Fruit fly (Drosophila melanogaster) whole organism, embryonic: ENCODE data around the gene Ror.
A peak's percentile ranks its signal among the peaks of the same experiment; 100 is the strongest.

Source experiments
- Bdp1 ChIP-seq: fragments of 200-800 bp; sonication (Bioruptor generic); optimal IDR thresholded peaks from 3 replicates; lab custom pipeline; 2016; ENCODE audit warnings: missing biosample characterization, missing genetic modification characterization
- BtbVII ChIP-seq: fragments of 200-800 bp; sonication (Bioruptor generic); optimal IDR thresholded peaks from 3 replicates; lab custom pipeline; 2017; ENCODE audit warnings: missing biosample characterization, mild to moderate bottlenecking, missing genetic modification characterization
- CG10366 ChIP-seq: fragments of 200-800 bp; sonication (Bioruptor generic); IDR thresholded peaks from 2 replicates; pipeline ENCODE4 v1.3.6; 2022; ENCODE audit warnings: missing biosample characterization, missing genetic modification characterization
- CG12299 ChIP-seq: fragments of 200-800 bp; sonication (Bioruptor generic); optimal IDR thresholded peaks from 2 replicates; lab custom pipeline; 2018; ENCODE audit warnings: missing biosample characterization, mild to moderate bottlenecking, missing genetic modification characterization
- CG13123 ChIP-seq: fragments of 200-800 bp; sonication (Bioruptor generic); optimal IDR thresholded peaks from 2 replicates; lab custom pipeline; 2016; ENCODE audit warnings: missing biosample characterization, missing genetic modification characterization
- CG13624 ChIP-seq: fragments of 200-800 bp; sonication (Bioruptor generic); optimal IDR thresholded peaks from 2 replicates; lab custom pipeline; 2016; ENCODE audit warnings: missing biosample characterization, missing genetic modification characterization
- CG14710 ChIP-seq: fragments of 200-800 bp; sonication (Bioruptor generic); optimal IDR thresholded peaks from 3 replicates; lab custom pipeline; 2019; ENCODE audit warnings: missing biosample characterization, mild to moderate bottlenecking, missing genetic modification characterization, moderate library complexity
- CG14860 ChIP-seq: fragments of 200-800 bp; sonication (Bioruptor generic); IDR thresholded peaks from 3 replicates; pipeline ENCODE4 v1.3.6; 2022; ENCODE audit warnings: missing biosample characterization, missing genetic modification characterization; ENCODE audit not compliant: partially characterized antibody
- CG1529 ChIP-seq: fragments of 200-800 bp; sonication (Bioruptor generic); optimal IDR thresholded peaks from 3 replicates; lab custom pipeline; 2018; ENCODE audit warnings: missing biosample characterization, missing genetic modification characterization
- CG17186 ChIP-seq: fragments of 200-800 bp; sonication (Bioruptor generic); optimal IDR thresholded peaks from 3 replicates; lab custom pipeline; 2017; ENCODE audit warnings: missing biosample characterization, missing genetic modification reagents, missing genetic modification characterization
- CG17359 ChIP-seq: fragments of 200-800 bp; sonication (Bioruptor generic); optimal IDR thresholded peaks from 3 replicates; lab custom pipeline; 2018; ENCODE audit warnings: missing biosample characterization, mild to moderate bottlenecking, missing genetic modification characterization, moderate library complexity
- CG17361 ChIP-seq: fragments of 200-800 bp; sonication (Bioruptor generic); IDR thresholded peaks from 3 replicates; pipeline ENCODE4 v1.3.6; 2022; ENCODE audit warnings: missing biosample characterization, missing genetic modification characterization
- CG17385 ChIP-seq: fragments of 200-800 bp; sonication (Bioruptor generic); optimal IDR thresholded peaks from 3 replicates; lab custom pipeline; 2018; ENCODE audit warnings: missing biosample characterization, mild to moderate bottlenecking, missing genetic modification characterization
- CG2116 ChIP-seq: fragments of 200-800 bp; sonication (Bioruptor generic); optimal IDR thresholded peaks from 3 replicates; lab custom pipeline; 2018; ENCODE audit warnings: missing biosample characterization, mild to moderate bottlenecking, missing genetic modification characterization
- CG30020 ChIP-seq: fragments of 200-800 bp; optimal IDR thresholded peaks from 2 replicates; lab custom pipeline; 2019; ENCODE audit warnings: missing biosample characterization, mild to moderate bottlenecking, missing genetic modification characterization, moderate library complexity
- CG31388 ChIP-seq: fragments of 200-800 bp; sonication (Bioruptor generic); optimal IDR thresholded peaks from 2 replicates; lab custom pipeline; 2016; ENCODE audit warnings: missing biosample characterization, missing genetic modification characterization
- CG32767 ChIP-seq: fragments of 200-800 bp; sonication (Bioruptor generic); IDR thresholded peaks from 2 replicates; pipeline ENCODE4 v1.3.6; 2022; ENCODE audit warnings: missing biosample characterization, missing genetic modification characterization
- CG3838 ChIP-seq: fragments of 200-800 bp; sonication (Bioruptor generic); optimal IDR thresholded peaks from 3 replicates; lab custom pipeline; 2016; ENCODE audit warnings: missing biosample characterization, missing genetic modification characterization
- CG4360 ChIP-seq: fragments of 200-800 bp; sonication (Bioruptor generic); IDR thresholded peaks from 2 replicates; pipeline ENCODE4 v1.3.6; 2022; ENCODE audit warnings: missing biosample characterization, missing genetic modification characterization
- CG4820 ChIP-seq: fragments of 200-800 bp; sonication (Bioruptor generic); optimal IDR thresholded peaks from 3 replicates; lab custom pipeline; 2016; ENCODE audit warnings: missing biosample characterization, missing genetic modification characterization
- CG6175 ChIP-seq: fragments of 200-800 bp; sonication (Bioruptor generic); IDR thresholded peaks from 3 replicates; pipeline ENCODE4 v1.3.6; 2022; ENCODE audit warnings: missing biosample characterization, missing genetic modification characterization
- CG6683 ChIP-seq: fragments of 200-800 bp; sonication (Bioruptor generic); optimal IDR thresholded peaks from 2 replicates; lab custom pipeline; 2017; ENCODE audit warnings: missing biosample characterization, mild to moderate bottlenecking, missing genetic modification characterization, missing genetic modification reagents
- CG7357 ChIP-seq: fragments of 200-800 bp; sonication (Bioruptor generic); IDR thresholded peaks from 3 replicates; pipeline ENCODE4 v1.3.6; 2022; ENCODE audit warnings: missing biosample characterization, missing genetic modification characterization
- Deaf1 ChIP-seq: fragments of 200-800 bp; optimal IDR thresholded peaks from 3 replicates; lab custom pipeline; 2019; ENCODE audit warnings: missing biosample characterization, mild to moderate bottlenecking, missing genetic modification characterization, moderate library complexity
- Dp ChIP-seq: fragments of 200-800 bp; sonication (Bioruptor generic); optimal IDR thresholded peaks from 2 replicates; lab custom pipeline; 2018; ENCODE audit warnings: missing biosample characterization, mild to moderate bottlenecking, missing genetic modification characterization, moderate library complexity
- E2f2 ChIP-seq: fragments of 200-800 bp; sonication (Bioruptor generic); IDR thresholded peaks from 2 replicates; pipeline ENCODE4 v1.3.6; 2022; ENCODE audit warnings: missing biosample characterization, missing genetic modification characterization
- Ets65A ChIP-seq: fragments of 200-800 bp; sonication (Bioruptor generic); peaks from one replicate; lab custom pipeline; 2016; ENCODE audit warnings: missing biosample characterization, missing genetic modification characterization
- HLH54F ChIP-seq: fragments of 200-800 bp; sonication (Bioruptor generic); optimal IDR thresholded peaks from 3 replicates; lab custom pipeline; 2016; ENCODE audit warnings: missing biosample characterization, missing genetic modification characterization
- Hand ChIP-seq: fragments of 200-800 bp; sonication (Bioruptor generic); optimal IDR thresholded peaks from 2 replicates; lab custom pipeline; 2017; ENCODE audit warnings: mild to moderate bottlenecking, missing biosample characterization, missing genetic modification reagents, missing genetic modification characterization
- Hmr ChIP-seq: fragments of 200-800 bp; sonication (Bioruptor generic); optimal IDR thresholded peaks from 3 replicates; lab custom pipeline; 2017; ENCODE audit warnings: mild to moderate bottlenecking, missing biosample characterization, missing genetic modification reagents, missing genetic modification characterization
- Hr51 ChIP-seq, 2 experiments: fragments of 200-800 bp; sonication (Bioruptor generic); optimal IDR thresholded peaks; 2 replicates in 1 of 2; 3 replicates in 1 of 2; lab custom pipeline; 2016 to 2018; ENCODE audit warnings: missing biosample characterization in 2 of 2, missing genetic modification characterization in 2 of 2, mild to moderate bottlenecking in 1 of 2, moderate library complexity in 1 of 2
- Mes4 ChIP-seq: fragments of 200-800 bp; sonication (Bioruptor generic); optimal IDR thresholded peaks from 2 replicates; lab custom pipeline; 2016; ENCODE audit warnings: missing biosample characterization, missing genetic modification characterization
- Nf-YA ChIP-seq: fragments of 200-800 bp; sonication (Bioruptor generic); IDR thresholded peaks from 2 replicates; pipeline ENCODE4 v1.3.6; 2022; ENCODE audit warnings: missing biosample characterization, missing genetic modification characterization
- YL-1 ChIP-seq: fragments of 200-800 bp; sonication (Bioruptor generic); optimal IDR thresholded peaks from 3 replicates; lab custom pipeline; 2017; ENCODE audit warnings: missing biosample characterization, mild to moderate bottlenecking, missing genetic modification characterization
- abd-A ChIP-seq: fragments of 200-800 bp; sonication (Bioruptor generic); optimal IDR thresholded peaks from 3 replicates; lab custom pipeline; 2019; ENCODE audit warnings: missing biosample characterization, mild to moderate bottlenecking, missing genetic modification characterization, moderate library complexity
- ase ChIP-seq: fragments of 200-800 bp; sonication (Bioruptor generic); IDR thresholded peaks from 3 replicates; pipeline ENCODE4 v1.3.6; 2022; ENCODE audit warnings: missing biosample characterization, missing genetic modification characterization
- bab2 ChIP-seq: fragments of 200-800 bp; sonication (Bioruptor generic); optimal IDR thresholded peaks from 2 replicates; lab custom pipeline; 2016; ENCODE audit warnings: missing biosample characterization, missing genetic modification characterization
- crol ChIP-seq: fragments of 200-800 bp; sonication (Bioruptor generic); IDR thresholded peaks from 2 replicates; pipeline ENCODE4 v1.3.6; 2022; ENCODE audit warnings: missing biosample characterization, missing genetic modification characterization
- ewg ChIP-seq: fragments of 200-800 bp; sonication (Bioruptor generic); optimal IDR thresholded peaks from 3 replicates; lab custom pipeline; 2017; ENCODE audit warnings: mild to moderate bottlenecking, missing biosample characterization, missing genetic modification reagents, missing genetic modification characterization
- fd3F ChIP-seq: fragments of 200-800 bp; sonication (Bioruptor generic); optimal IDR thresholded peaks from 2 replicates; lab custom pipeline; 2018; ENCODE audit warnings: missing biosample characterization, mild to moderate bottlenecking, missing genetic modification characterization, moderate library complexity
- hkb ChIP-seq, 2 experiments: fragments of 200-800 bp in 1 of 2; fragments of >200 bp in 1 of 2; sonication (Bioruptor generic) in 1 of 2; IDR thresholded peaks in 1 of 2; optimal IDR thresholded peaks in 1 of 2; 2 replicates each; pipeline versions ENCODE4 v1.3.6 to Lab custom; 2017 to 2022; ENCODE audit warnings: missing biosample characterization in 1 of 2, missing genetic modification characterization in 1 of 2
- lab ChIP-seq: fragments of 200-800 bp; sonication (Bioruptor generic); optimal IDR thresholded peaks from 3 replicates; lab custom pipeline; 2017; ENCODE audit warnings: missing biosample characterization, missing genetic modification characterization, mild to moderate bottlenecking, moderate library complexity, missing genetic modification reagents
- nmo ChIP-seq: fragments of 200-800 bp; sonication (Bioruptor generic); optimal IDR thresholded peaks from 2 replicates; lab custom pipeline; 2018; ENCODE audit warnings: missing biosample characterization, mild to moderate bottlenecking, missing genetic modification characterization, moderate library complexity
- onecut ChIP-seq: fragments of 200-800 bp; sonication (Bioruptor generic); IDR thresholded peaks from 2 replicates; pipeline ENCODE4 v1.3.6; 2022; ENCODE audit warnings: missing biosample characterization, missing genetic modification characterization
- otp ChIP-seq: fragments of 200-800 bp; sonication (Bioruptor generic); IDR thresholded peaks from 3 replicates; pipeline ENCODE4, ENCODE4 v1.3.6; 2022; ENCODE audit warnings: missing biosample characterization, missing genetic modification characterization
- pzg ChIP-seq: fragments of 200-800 bp; sonication (Bioruptor generic); optimal IDR thresholded peaks from 3 replicates; lab custom pipeline; 2018; ENCODE audit warnings: missing biosample characterization, mild to moderate bottlenecking, missing genetic modification characterization, moderate library complexity
- slou ChIP-seq: fragments of 200-800 bp; sonication (Bioruptor generic); optimal IDR thresholded peaks from 3 replicates; lab custom pipeline; 2016; ENCODE audit warnings: missing biosample characterization, missing genetic modification characterization
- tio ChIP-seq: fragments of 200-800 bp; sonication (Bioruptor generic); optimal IDR thresholded peaks from 2 replicates; lab custom pipeline; 2017; ENCODE audit warnings: missing biosample characterization, missing genetic modification characterization, inconsistent platforms
- toy ChIP-seq: fragments of 200-800 bp; sonication (Bioruptor generic); IDR thresholded peaks from 2 replicates; pipeline ENCODE4 v1.3.6; 2022; ENCODE audit warnings: missing biosample characterization, missing genetic modification characterization
- trh ChIP-seq: fragments of 200-800 bp; sonication (Bioruptor generic); optimal IDR thresholded peaks from 2 replicates; lab custom pipeline; 2016; ENCODE audit warnings: missing biosample characterization, missing genetic modification characterization
- tup ChIP-seq: fragments of 200-800 bp; sonication (Bioruptor generic); optimal IDR thresholded peaks from 2 replicates; lab custom pipeline; 2016; ENCODE audit warnings: missing biosample characterization, mild to moderate bottlenecking, missing genetic modification characterization, moderate library complexity

The Ror gene

dm6 chr2L:10299810-10300147 lies 48.1 kb downstream of the Ror start, which contains the start of gene CYLD (continued):
- peak; percentile 65 for TF ChIP-seq E2f2 (GFP tag; lab: Robert Waterston, UW)
- TF ChIP-seq Bdp1: no peak
- TF ChIP-seq otp: no peak
- no peak for TF ChIP-seq Mes4 (GFP tag; lab: Kevin White, UChicago)
- no peak for TF ChIP-seq Ets65A (GFP tag; lab: Kevin White, UChicago)
- TF ChIP-seq abd-A (tag; lab: Kevin White, UChicago): no peak
- TF ChIP-seq bab2 (GFP tag; lab: Kevin White, UChicago): peak; percentile 17
- peak; percentile 75 for TF ChIP-seq CG12299 (tag; lab: Kevin White, UChicago)
- TF ChIP-seq CG2116: peak; percentile 67
- TF ChIP-seq CG13624 (GFP tag; lab: Kevin White, UChicago): peak; percentile 44
- no peak for TF ChIP-seq HLH54F (GFP tag; lab: Kevin White, UChicago)
- peak; percentile 67 for TF ChIP-seq CG13123 (GFP tag; lab: Kevin White, UChicago)
- peak; percentile 87 for TF ChIP-seq CG30020 (tag; lab: Kevin White, UChicago)
- TF ChIP-seq CG4820 (GFP tag; lab: Kevin White, UChicago): peak; percentile 60
- peak in 1 of 2 experiments; percentile 81 for TF ChIP-seq Hr51 (GFP tag; optimal IDR thresholded peaks at IDR 0.05; lab: Kevin White, UChicago)
- TF ChIP-seq CG31388 (GFP tag; lab: Kevin White, UChicago): peak; percentile 19
- TF ChIP-seq CG17359 (tag; lab: Kevin White, UChicago): peak; percentile 77
- no peak for TF ChIP-seq trh
- TF ChIP-seq Nf-YA: 0 out of 2 replicates have a peak, but pooled peaks have one; percentile 35
- TF ChIP-seq CG32767 (GFP tag; lab: Robert Waterston, UW): no peak
- peak; percentile 59 for TF ChIP-seq onecut
- TF ChIP-seq CG4360 (GFP tag; lab: Robert Waterston, UW): no peak
- TF ChIP-seq CG6683 (GFP tag; lab: Kevin White, UChicago): peak; percentile 57
- TF ChIP-seq pzg: peak; percentile 32
- peak; percentile 75 for TF ChIP-seq CG14710 (tag; lab: Kevin White, UChicago)
- TF ChIP-seq nmo (GFP tag; lab: Kevin White, UChicago): peak; percentile 71
- peak; percentile 41 for TF ChIP-seq BtbVII (GFP tag; lab: Kevin White, UChicago)
- peak; percentile 41; the same call in 1 of the 2 replicates for TF ChIP-seq CG10366 (GFP tag; lab: Robert Waterston, UW)
- no peak; the same call in 2 of the 3 replicates for TF ChIP-seq ase (GFP tag; lab: Robert Waterston, UW)
- TF ChIP-seq tio (GFP tag; lab: Kevin White, UChicago): peak; percentile 56
- TF ChIP-seq CG1529 (GFP tag; lab: Kevin White, UChicago): peak; percentile 25
- TF ChIP-seq CG17385 (GFP tag; lab: Kevin White, UChicago): peak; percentile 75
- TF ChIP-seq crol (GFP tag; lab: Robert Waterston, UW): no peak
- TF ChIP-seq tup (GFP tag; lab: Kevin White, UChicago): no peak
- no peak for TF ChIP-seq Hand (GFP tag; lab: Kevin White, UChicago)
- TF ChIP-seq ewg (GFP tag; lab: Kevin White, UChicago): no peak
- TF ChIP-seq CG17361: peak; percentile 75; the same call in 2 of the 3 replicates
- no peak for TF ChIP-seq YL-1 (GFP tag; lab: Kevin White, UChicago)
- no peak; the same call in 2 of the 3 replicates for TF ChIP-seq CG14860
- peak; percentile 73 for TF ChIP-seq slou (GFP tag; lab: Kevin White, UChicago)
- no peak for TF ChIP-seq hkb (optimal IDR thresholded peaks at IDR 0.05; lab: Kevin White, UChicago)
- TF ChIP-seq hkb (GFP tag; IDR thresholded peaks at IDR 0.05; lab: Robert Waterston, UW): peak; percentile 85
- TF ChIP-seq CG3838 (GFP tag; lab: Kevin White, UChicago): peak; percentile 35
- TF ChIP-seq Hmr: no peak
- no peak for TF ChIP-seq toy (GFP tag; lab: Robert Waterston, UW)
- no peak for TF ChIP-seq Deaf1 (tag; lab: Kevin White, UChicago)
- TF ChIP-seq Dp: peak; percentile 15
- no peak for TF ChIP-seq CG6175 (GFP tag; lab: Robert Waterston, UW)
- peak; percentile 51 for TF ChIP-seq fd3F
- TF ChIP-seq lab (GFP tag; lab: Kevin White, UChicago): no peak
- no peak for TF ChIP-seq CG17186
- 0 out of 3 replicates have a peak, but pooled peaks have one; percentile 18 for TF ChIP-seq CG7357 (GFP tag; lab: Robert Waterston, UW)
